Worm (Caenorhabditis elegans): ENCODE measurements around the gene ife-1.

- TF ChIP-seq dao-5 (tag; optimal IDR thresholded peaks at IDR 0.05) (no peak), him-1 (tag; optimal IDR thresholded peaks at IDR 0.05) (no peak)
Measured at ce11 chrIII:13377249-13377648, 34.0 kb downstream of the ife-1 start.

Data from whole organism, L4/young adult.